Worm (Caenorhabditis elegans) whole organism, young adult: ENCODE results near the gene ztf-8.

Source experiments
- B0261.1 ChIP-seq: sonication (generic microtip); optimal IDR thresholded peaks from 2 replicates; lab custom pipeline; 2016; ENCODE audit warnings: mild to moderate bottlenecking, missing genetic modification characterization, moderate library complexity, missing compliant biosample characterization
- F22D6.2 ChIP-seq: sonication (generic microtip); optimal IDR thresholded peaks from 2 replicates; lab custom pipeline; 2016; ENCODE audit warnings: mild to moderate bottlenecking, missing genetic modification characterization, missing compliant biosample characterization
- F23B12.7 ChIP-seq: sonication (generic microtip); optimal IDR thresholded peaks from 2 replicates; lab custom pipeline; 2017; ENCODE audit warnings: missing genetic modification characterization, mild to moderate bottlenecking, missing compliant biosample characterization, antibody characterized with exemption, moderate library complexity; ENCODE audit not compliant: insufficient read depth
- F33H1.4 ChIP-seq: fragments of 200-800 bp; sonication (Bioruptor generic); IDR thresholded peaks from 2 replicates; pipeline ENCODE4 v1.3.6; 2022; ENCODE audit warnings: missing genetic modification reagents, missing genetic modification characterization, missing compliant biosample characterization
- F39B2.1 ChIP-seq: fragments of 200-800 bp; sonication (Bioruptor generic); IDR thresholded peaks from 2 replicates; pipeline ENCODE4 v1.3.6; 2022; ENCODE audit warnings: missing genetic modification reagents, missing genetic modification characterization, missing compliant biosample characterization
- F49E8.2 ChIP-seq: sonication (generic microtip); optimal IDR thresholded peaks from 3 replicates; lab custom pipeline; 2017; ENCODE audit warnings: missing genetic modification characterization, mild to moderate bottlenecking, missing compliant biosample characterization, antibody characterized with exemption, moderate library complexity; ENCODE audit not compliant: insufficient read depth
- F52B5.7 ChIP-seq: sonication (generic microtip); optimal IDR thresholded peaks from 2 replicates; lab custom pipeline; 2016; ENCODE audit warnings: mild to moderate bottlenecking, missing genetic modification characterization, missing compliant biosample characterization
- K11D2.4 ChIP-seq: fragments of 200-800 bp; sonication (Bioruptor generic); IDR thresholded peaks from 2 replicates; pipeline ENCODE4 v1.3.6; 2022; ENCODE audit warnings: missing genetic modification reagents, missing genetic modification characterization, missing compliant biosample characterization
- K12H6.12 ChIP-seq: fragments of 200-800 bp; sonication (Bioruptor generic); optimal IDR thresholded peaks from 2 replicates; lab custom pipeline; 2018; ENCODE audit warnings: mild to moderate bottlenecking, missing genetic modification characterization, missing compliant biosample characterization
- T07F8.4 ChIP-seq: sonication (generic microtip); optimal IDR thresholded peaks from 2 replicates; lab custom pipeline; 2016; ENCODE audit warnings: mild to moderate bottlenecking, missing genetic modification characterization, moderate library complexity, missing compliant biosample characterization
- Y53G8AR.9 ChIP-seq: fragments of 200-800 bp; sonication (Bioruptor generic); conservative IDR thresholded peaks from 2 replicates; pipeline ENCODE4 v1.3.6; 2022; ENCODE audit warnings: missing genetic modification reagents, missing genetic modification characterization, missing compliant biosample characterization
- ZK185.1 ChIP-seq: sonication (generic microtip); optimal IDR thresholded peaks from 2 replicates; lab custom pipeline; 2016; ENCODE audit warnings: mild to moderate bottlenecking, missing genetic modification characterization, missing compliant biosample characterization; ENCODE audit not compliant: poor library complexity, severe bottlenecking
- athp-1 ChIP-seq: sonication (generic microtip); optimal IDR thresholded peaks from 2 replicates; lab custom pipeline; 2017; ENCODE audit warnings: mild to moderate bottlenecking, missing genetic modification characterization, missing compliant biosample characterization
- attf-3 ChIP-seq: fragments of 200-800 bp; sonication (Bioruptor generic); conservative IDR thresholded peaks from 2 replicates; pipeline ENCODE4 v1.3.6; 2022; ENCODE audit warnings: missing genetic modification reagents, missing genetic modification characterization, missing compliant biosample characterization
- attf-5 ChIP-seq: fragments of 200-800 bp; sonication (Bioruptor generic); optimal IDR thresholded peaks from 2 replicates; lab custom pipeline; 2018; ENCODE audit warnings: mild to moderate bottlenecking, missing genetic modification characterization, missing compliant biosample characterization
- bed-2 ChIP-seq: fragments of 200-800 bp; sonication (Bioruptor generic); IDR thresholded peaks from 2 replicates; pipeline ENCODE4 v1.3.6; 2022; ENCODE audit warnings: missing genetic modification reagents, missing genetic modification characterization, missing compliant biosample characterization
- ceh-58 ChIP-seq: fragments of 200-800 bp; sonication (Bioruptor generic); IDR thresholded peaks from 2 replicates; pipeline ENCODE4 v1.3.6; 2022; ENCODE audit warnings: missing genetic modification characterization, missing compliant biosample characterization
- chd-7 ChIP-seq: sonication (generic microtip); optimal IDR thresholded peaks from 2 replicates; lab custom pipeline; 2016; ENCODE audit warnings: mild to moderate bottlenecking, missing genetic modification characterization, moderate library complexity, missing compliant biosample characterization
- die-1 ChIP-seq: sonication (generic microtip); optimal IDR thresholded peaks from 2 replicates; lab custom pipeline; 2016; ENCODE audit warnings: missing genotype, mild to moderate bottlenecking, missing genetic modification characterization, missing compliant biosample characterization
- dox-1 ChIP-seq: fragments of 200-800 bp; sonication (Bioruptor generic); IDR thresholded peaks from 2 replicates; pipeline ENCODE4 v1.3.6; 2022; ENCODE audit warnings: missing genetic modification reagents, missing genetic modification characterization, missing compliant biosample characterization
- fkh-3 ChIP-seq: sonication (generic microtip); optimal IDR thresholded peaks from 2 replicates; lab custom pipeline; 2016; ENCODE audit warnings: mild to moderate bottlenecking, missing genetic modification characterization, missing compliant biosample characterization
- gei-17 ChIP-seq: fragments of 200-800 bp; sonication (Bioruptor generic); optimal IDR thresholded peaks from 2 replicates; lab custom pipeline; 2018; ENCODE audit warnings: mild to moderate bottlenecking, missing genetic modification characterization, missing compliant biosample characterization
- hlh-26 ChIP-seq: fragments of 200-800 bp; sonication (Bioruptor generic); conservative IDR thresholded peaks from 2 replicates; pipeline ENCODE4 v1.3.6; 2022; ENCODE audit warnings: missing genetic modification reagents, missing genetic modification characterization, missing compliant biosample characterization
- hmg-1.2 ChIP-seq: fragments of 200-800 bp; sonication (Bioruptor generic); IDR thresholded peaks from 2 replicates; pipeline ENCODE4 v1.3.6; 2022; ENCODE audit warnings: missing genetic modification reagents, missing genetic modification characterization, missing compliant biosample characterization
- lag-1 ChIP-seq: fragments of 200-800 bp; sonication (Bioruptor generic); IDR thresholded peaks from 2 replicates; pipeline ENCODE4 v1.3.6; 2022; ENCODE audit warnings: missing genetic modification reagents, missing genetic modification characterization, missing compliant biosample characterization
- let-607 ChIP-seq, 2 experiments: fragments of 200-800 bp in 1 of 2; sonication (Bioruptor generic) in 1 of 2; sonication (generic microtip) in 1 of 2; optimal IDR thresholded peaks; 2 replicates each; lab custom pipeline; 2016 to 2018; ENCODE audit warnings: mild to moderate bottlenecking in 2 of 2, missing compliant biosample characterization in 2 of 2, missing genetic modification characterization in 2 of 2, moderate library complexity in 2 of 2, missing genotype in 1 of 2
- lin-26 ChIP-seq: fragments of 200-800 bp; sonication (Bioruptor generic); IDR thresholded peaks from 2 replicates; pipeline ENCODE4 v1.3.6; 2022; ENCODE audit warnings: missing genetic modification reagents, missing genetic modification characterization, missing compliant biosample characterization
- lsl-1 ChIP-seq: fragments of 200-800 bp; sonication (Bioruptor generic); optimal IDR thresholded peaks from 2 replicates; lab custom pipeline; 2018; ENCODE audit warnings: mild to moderate bottlenecking, missing genetic modification characterization, moderate library complexity, missing compliant biosample characterization
- lsy-27 ChIP-seq: sonication (generic microtip); optimal IDR thresholded peaks from 2 replicates; lab custom pipeline; 2017; ENCODE audit warnings: missing genetic modification characterization, mild to moderate bottlenecking, missing compliant biosample characterization, antibody characterized with exemption, missing genotype, borderline replicate concordance; ENCODE audit not compliant: insufficient read depth
- mxl-1 ChIP-seq: sonication (generic microtip); optimal IDR thresholded peaks from 2 replicates; lab custom pipeline; 2016; ENCODE audit warnings: missing genetic modification characterization, missing compliant biosample characterization
- rcor-1 ChIP-seq: fragments of 200-800 bp; sonication (Bioruptor generic); IDR thresholded peaks from 2 replicates; pipeline ENCODE4 v1.3.6; 2022; ENCODE audit warnings: missing genetic modification reagents, missing genetic modification characterization, missing compliant biosample characterization
- rec-8 ChIP-seq, 2 experiments: sonication (generic microtip); optimal IDR thresholded peaks; 2 replicates each; lab custom pipeline; 2016; ENCODE audit warnings: mild to moderate bottlenecking in 2 of 2, missing genetic modification characterization in 2 of 2, missing genetic modification reagents in 2 of 2, missing genotype in 2 of 2, missing biosample characterization in 1 of 2, missing compliant biosample characterization in 1 of 2, moderate library complexity in 1 of 2
- unc-62 ChIP-seq: fragments of 150-350 bp; optimal IDR thresholded peaks from 2 replicates; lab custom pipeline; 2014; ENCODE audit warnings: missing biosample characterization, missing genetic modification reagents, missing genetic modification characterization
- ztf-26 ChIP-seq: sonication (generic microtip); optimal IDR thresholded peaks from 2 replicates; lab custom pipeline; 2017; ENCODE audit warnings: missing genetic modification characterization, missing compliant biosample characterization
- ztf-28 ChIP-seq: fragments of 200-800 bp; sonication (Bioruptor generic); IDR thresholded peaks from 2 replicates; pipeline ENCODE4 v1.3.6; 2022; ENCODE audit warnings: missing genetic modification reagents, missing genetic modification characterization, missing compliant biosample characterization

The ztf-8 gene

ce11 chrIII:5260394-5260793 is 12.9 kb downstream of the ztf-8 start, which contains the start of gene gop-3 (continued):
- TF ChIP-seq mxl-1 (tag; lab: Kevin White, UChicago) (no peak), K12H6.12 (tag; lab: Kevin White, UChicago) (no peak), lin-26 (no peak), K11D2.4 (GFP tag; lab: Robert Waterston, UW) (no peak)

ce11 chrIII:5258918-5259317 is 14.4 kb downstream of the ztf-8 start, which contains the start of gene gop-2:
Gene gop-2 (plus strand): TSS chrIII:5259023.
- TF ChIP-seq lsy-27 (tag; lab: Kevin White, UChicago) (no peak), F52B5.7 (no peak), T07F8.4 (tag; lab: Kevin White, UChicago) (no peak), lsl-1 (GFP tag; lab: Kevin White, UChicago) (no peak), chd-7 (tag; lab: Kevin White, UChicago) (no peak), F39B2.1 (no peak), F33H1.4 (GFP tag; lab: Robert Waterston, UW) (no peak), gei-17 (no peak), rcor-1 (GFP tag; lab: Robert Waterston, UW) (no peak), hlh-26 (GFP tag; lab: Robert Waterston, UW) (no peak), F49E8.2 (tag; lab: Kevin White, UChicago) (no peak), rec-8 (tag; optimal IDR thresholded peaks at IDR 0.05; lab: Kevin White, UChicago) (no peak), fkh-3 (no peak), hmg-1.2 (GFP tag; lab: Robert Waterston, UW) (no peak), athp-1 (tag; lab: Kevin White, UChicago) (no peak), dox-1 (GFP tag; lab: Robert Waterston, UW) (no peak)

- no peak for TF ChIP-seq unc-62 (GFP tag; lab: Kevin White, UChicago)
- peak; percentile 83 for TF ChIP-seq attf-3 (GFP tag; lab: Robert Waterston, UW)
These were observed 19.2 kb downstream of the ztf-8 start, which contains the start of the genes sumv-1 and gop-1 for ce11 chrIII:5254108-5254507. Gene sumv-1 (minus strand): TSS chrIII:5254187. Gene gop-1 (plus strand): TSS chrIII:5254438.

- TF ChIP-seq attf-5 (GFP tag; lab: Kevin White, UChicago): no peak
- no peak for TF ChIP-seq ceh-58 (GFP tag; lab: Robert Waterston, UW)
- TF ChIP-seq let-607 (tag; optimal IDR thresholded peaks at IDR 0.05; lab: Kevin White, UChicago): no peak
- TF ChIP-seq ZK185.1: no peak
- TF ChIP-seq lag-1 (GFP tag; lab: Robert Waterston, UW): no peak
- no peak for TF ChIP-seq F49E8.2 (tag; lab: Kevin White, UChicago)
- no peak for TF ChIP-seq B0261.1 (tag; lab: Kevin White, UChicago)
- no peak for TF ChIP-seq gei-17
- no peak for TF ChIP-seq die-1 (tag; lab: Kevin White, UChicago)
- TF ChIP-seq ztf-28 (GFP tag; lab: Robert Waterston, UW): no peak
These were observed 24.6 kb downstream of the ztf-8 start for ce11 chrIII:5248706-5249105.

ce11 chrIII:5245067-5245466 is 28.2 kb downstream of the ztf-8 start:
- TF ChIP-seq bed-2 (GFP tag; lab: Robert Waterston, UW): no peak
- TF ChIP-seq T07F8.4 (tag; lab: Kevin White, UChicago): no peak
- TF ChIP-seq F23B12.7 (tag; lab: Kevin White, UChicago): no peak
- TF ChIP-seq Y53G8AR.9: no peak
- no peak for TF ChIP-seq rcor-1 (GFP tag; lab: Robert Waterston, UW)
- no peak for TF ChIP-seq ztf-26 (tag; lab: Kevin White, UChicago)
- TF ChIP-seq F22D6.2 (tag; lab: Kevin White, UChicago): no peak
- TF ChIP-seq, all 124 proteins: peak for 0
